Fruit fly (Drosophila melanogaster) whole organism, embryonic: ENCODE results near the gene Ing3.
A peak's percentile ranks its signal among the peaks of the same experiment; 100 is the strongest.

ENCODE experiments used
- B-H1 ChIP-seq: fragments of 200-800 bp; sonication (Bioruptor generic); IDR thresholded peaks from 3 replicates; pipeline ENCODE4 v1.3.6; 2022; ENCODE audit warnings: missing biosample characterization, missing genetic modification characterization
- Blimp-1 ChIP-seq: fragments of 200-800 bp; sonication (Bioruptor generic); optimal IDR thresholded peaks from 3 replicates; lab custom pipeline; 2018; ENCODE audit warnings: missing biosample characterization, missing genetic modification characterization, mild to moderate bottlenecking, moderate library complexity, missing genetic modification reagents
- CG10274 ChIP-seq: fragments of 200-800 bp; sonication (Bioruptor generic); optimal IDR thresholded peaks from 3 replicates; lab custom pipeline; 2017; ENCODE audit warnings: missing biosample characterization, mild to moderate bottlenecking, missing genetic modification characterization
- CG10431 ChIP-seq: fragments of 200-800 bp; sonication (Bioruptor generic); optimal IDR thresholded peaks from 3 replicates; lab custom pipeline; 2018; ENCODE audit warnings: missing biosample characterization, mild to moderate bottlenecking, missing genetic modification characterization
- CG11093 ChIP-seq: fragments of 200-800 bp; sonication (Bioruptor generic); IDR thresholded peaks from 3 replicates; pipeline ENCODE4 v1.3.6; 2022; ENCODE audit warnings: missing biosample characterization, missing genetic modification characterization
- CG12744 ChIP-seq: fragments of 200-800 bp; sonication (Bioruptor generic); optimal IDR thresholded peaks from 2 replicates; lab custom pipeline; 2016; ENCODE audit warnings: missing biosample characterization, missing genetic modification characterization
- CG13123 ChIP-seq: fragments of 200-800 bp; sonication (Bioruptor generic); optimal IDR thresholded peaks from 2 replicates; lab custom pipeline; 2016; ENCODE audit warnings: missing biosample characterization, missing genetic modification characterization
- CG15269 ChIP-seq: fragments of 200-800 bp; sonication (Bioruptor generic); optimal IDR thresholded peaks from 2 replicates; lab custom pipeline; 2018; ENCODE audit warnings: missing biosample characterization, mild to moderate bottlenecking, missing genetic modification characterization, moderate library complexity
- CG15479 ChIP-seq: fragments of 200-800 bp; sonication (Bioruptor generic); optimal IDR thresholded peaks from 3 replicates; lab custom pipeline; 2019; ENCODE audit warnings: missing biosample characterization, mild to moderate bottlenecking, missing genetic modification characterization, moderate library complexity
- CG16813 ChIP-seq: fragments of 200-800 bp; sonication (Bioruptor generic); IDR thresholded peaks from 3 replicates; pipeline ENCODE4 v1.3.6; 2022; ENCODE audit warnings: missing biosample characterization, missing genetic modification characterization; ENCODE audit not compliant: partially characterized antibody
- CG17186 ChIP-seq: fragments of 200-800 bp; sonication (Bioruptor generic); optimal IDR thresholded peaks from 3 replicates; lab custom pipeline; 2017; ENCODE audit warnings: missing biosample characterization, missing genetic modification reagents, missing genetic modification characterization
- CG17328 ChIP-seq: fragments of 200-800 bp; sonication (Bioruptor generic); IDR thresholded peaks from 2 replicates; pipeline ENCODE4 v1.3.6; 2022; ENCODE audit warnings: missing biosample characterization, missing genetic modification characterization
- CG2889 ChIP-seq: fragments of 200-800 bp; sonication (Bioruptor generic); IDR thresholded peaks from 3 replicates; pipeline ENCODE4 v1.3.6; 2022; ENCODE audit warnings: missing biosample characterization, missing genetic modification characterization
- CG4328 ChIP-seq: fragments of 200-800 bp; sonication (Bioruptor generic); optimal IDR thresholded peaks from 3 replicates; lab custom pipeline; 2017; ENCODE audit warnings: missing biosample characterization, missing genetic modification reagents, missing genetic modification characterization
- CG5180 ChIP-seq: fragments of 200-800 bp; sonication (Bioruptor generic); optimal IDR thresholded peaks from 3 replicates; lab custom pipeline; 2017; ENCODE audit warnings: missing biosample characterization, missing genetic modification characterization, mild to moderate bottlenecking, moderate library complexity, missing genetic modification reagents
- CG8765 ChIP-seq: fragments of 200-800 bp; sonication (Bioruptor generic); IDR thresholded peaks from 2 replicates; pipeline ENCODE4 v1.3.6; 2022; ENCODE audit warnings: missing biosample characterization, missing genetic modification characterization
- CoRest ChIP-seq: fragments of 200-800 bp; sonication (Bioruptor generic); optimal IDR thresholded peaks from 3 replicates; lab custom pipeline; 2018; ENCODE audit warnings: missing biosample characterization, mild to moderate bottlenecking, missing genetic modification characterization, moderate library complexity
- Elba2 ChIP-seq: fragments of 200-800 bp; sonication (Bioruptor generic); optimal IDR thresholded peaks from 3 replicates; lab custom pipeline; 2016; ENCODE audit warnings: missing biosample characterization, missing genetic modification characterization
- H15 ChIP-seq: fragments of 200-800 bp; sonication (Bioruptor generic); IDR thresholded peaks from 3 replicates; pipeline ENCODE4 v1.3.6; 2022; ENCODE audit warnings: missing biosample characterization, missing genetic modification characterization
- Hr3 ChIP-seq: fragments of 200-800 bp; sonication (Bioruptor generic); optimal IDR thresholded peaks from 3 replicates; lab custom pipeline; 2016; ENCODE audit warnings: missing biosample characterization, missing genetic modification characterization
- Hr78 ChIP-seq, 2 experiments: fragments of 200-800 bp in 1 of 2; fragments of >200 bp in 1 of 2; sonication (Bioruptor generic) in 1 of 2; optimal IDR thresholded peaks; 2 replicates each; lab custom pipeline; 2017 to 2019; ENCODE audit warnings: missing biosample characterization in 2 of 2, missing genetic modification characterization in 2 of 2, mild to moderate bottlenecking in 1 of 2, moderate library complexity in 1 of 2
- Kr ChIP-seq: fragments of 200-800 bp; sonication (Bioruptor generic); optimal IDR thresholded peaks from 2 replicates; lab custom pipeline; 2017; ENCODE audit warnings: missing biosample characterization, mild to moderate bottlenecking, missing genetic modification characterization
- Max ChIP-seq: fragments of 200-800 bp; sonication (Bioruptor generic); optimal IDR thresholded peaks from 2 replicates; lab custom pipeline; 2016; ENCODE audit warnings: missing biosample characterization, mild to moderate bottlenecking, missing genetic modification characterization
- Med ChIP-seq: fragments of 200-800 bp; sonication (Bioruptor generic); peaks from one replicate; lab custom pipeline; 2016; ENCODE audit warnings: missing biosample characterization, missing genetic modification characterization, mild to moderate bottlenecking, inconsistent platforms, moderate library complexity
- NFAT ChIP-seq: fragments of 200-800 bp; sonication (Bioruptor generic); IDR thresholded peaks from 2 replicates; pipeline ENCODE4 v1.3.6; 2022; ENCODE audit warnings: missing biosample characterization, missing genetic modification characterization
- Nf-YA ChIP-seq: fragments of 200-800 bp; sonication (Bioruptor generic); IDR thresholded peaks from 2 replicates; pipeline ENCODE4 v1.3.6; 2022; ENCODE audit warnings: missing biosample characterization, missing genetic modification characterization
- PHDP ChIP-seq: fragments of 200-800 bp; sonication (Bioruptor generic); optimal IDR thresholded peaks from 3 replicates; lab custom pipeline; 2018; ENCODE audit warnings: missing biosample characterization, mild to moderate bottlenecking, missing genetic modification characterization, moderate library complexity
- TFAM ChIP-seq: fragments of 200-800 bp; sonication (Bioruptor generic); optimal IDR thresholded peaks from 2 replicates; lab custom pipeline; 2017; ENCODE audit warnings: missing biosample characterization, missing genetic modification characterization, inconsistent platforms
- Trl ChIP-seq, 3 experiments: fragments of >200 bp in 2 of 3; fragments of 200-800 bp in 1 of 3; sonication (Bioruptor generic) in 1 of 3; optimal IDR thresholded peaks; 2 replicates in 1 of 3; 3 replicates in 2 of 3; lab custom pipeline; 2016 to 2017; ENCODE audit warnings: missing biosample characterization in 1 of 3, missing genetic modification characterization in 1 of 3
- abd-A ChIP-seq: fragments of 200-800 bp; sonication (Bioruptor generic); optimal IDR thresholded peaks from 3 replicates; lab custom pipeline; 2019; ENCODE audit warnings: missing biosample characterization, mild to moderate bottlenecking, missing genetic modification characterization, moderate library complexity
- cg ChIP-seq: fragments of 200-800 bp; sonication (Bioruptor generic); optimal IDR thresholded peaks from 3 replicates; lab custom pipeline; 2019; ENCODE audit warnings: missing biosample characterization, mild to moderate bottlenecking, missing genetic modification characterization, moderate library complexity
- crol ChIP-seq: fragments of 200-800 bp; sonication (Bioruptor generic); IDR thresholded peaks from 2 replicates; pipeline ENCODE4 v1.3.6; 2022; ENCODE audit warnings: missing biosample characterization, missing genetic modification characterization
- dpn ChIP-seq, 2 experiments: fragments of 200-800 bp; sonication (Bioruptor generic); optimal IDR thresholded peaks; 3 replicates each; lab custom pipeline; 2016; ENCODE audit warnings: missing biosample characterization in 2 of 2, missing genetic modification characterization in 2 of 2
- en ChIP-seq: fragments of 200-800 bp; sonication (Bioruptor generic); optimal IDR thresholded peaks from 2 replicates; lab custom pipeline; 2016; ENCODE audit warnings: missing biosample characterization, missing genetic modification characterization
- kah ChIP-seq: fragments of 200-800 bp; sonication (Bioruptor generic); optimal IDR thresholded peaks from 2 replicates; lab custom pipeline; 2018; ENCODE audit warnings: missing biosample characterization, mild to moderate bottlenecking, missing genetic modification characterization
- kni ChIP-seq: fragments of 200-800 bp; sonication (Bioruptor generic); optimal IDR thresholded peaks from 3 replicates; lab custom pipeline; 2017; ENCODE audit warnings: mild to moderate bottlenecking, missing biosample characterization, missing genetic modification reagents, missing genetic modification characterization
- lola ChIP-seq, 3 experiments: fragments of >200 bp in 2 of 3; fragments of 200-800 bp in 1 of 3; sonication (Bioruptor generic) in 1 of 3; optimal IDR thresholded peaks; 2 replicates each; lab custom pipeline; 2017 to 2019; ENCODE audit warnings: missing biosample characterization in 3 of 3, missing genetic modification characterization in 3 of 3, mild to moderate bottlenecking in 1 of 3, moderate library complexity in 1 of 3
- nom ChIP-seq: fragments of 200-800 bp; sonication (Bioruptor generic); optimal IDR thresholded peaks from 2 replicates; lab custom pipeline; 2017; ENCODE audit warnings: missing biosample characterization, missing genetic modification characterization, mild to moderate bottlenecking, moderate library complexity, missing genetic modification reagents
- org-1 ChIP-seq: fragments of 200-800 bp; sonication (Bioruptor generic); optimal IDR thresholded peaks from 2 replicates; lab custom pipeline; 2017; ENCODE audit warnings: missing biosample characterization, missing genetic modification characterization
- sens ChIP-seq: fragments of 200-800 bp; sonication (Bioruptor generic); peaks from one replicate; lab custom pipeline; 2016; ENCODE audit warnings: missing biosample characterization, missing genetic modification characterization
- sr ChIP-seq: fragments of 200-800 bp; sonication (Bioruptor generic); IDR thresholded peaks from 3 replicates; pipeline ENCODE4 v1.3.6; 2022; ENCODE audit warnings: missing biosample characterization, missing genetic modification characterization
- tin ChIP-seq: fragments of 200-800 bp; sonication (Bioruptor generic); optimal IDR thresholded peaks from 3 replicates; lab custom pipeline; 2016; ENCODE audit warnings: missing biosample characterization, missing genetic modification characterization
- zfh2 ChIP-seq: fragments of 200-800 bp; sonication (Bioruptor generic); optimal IDR thresholded peaks from 2 replicates; lab custom pipeline; 2016; ENCODE audit warnings: missing biosample characterization, missing genetic modification characterization

Ing3 gene

dm6 chrX:18672900-18673529 is 20.1 kb upstream of the Ing3 start:
- TF ChIP-seq CG15269 (no peak), Max (GFP tag; lab: Kevin White, UChicago) (no peak), abd-A (tag; lab: Kevin White, UChicago) (peak; percentile 37), Kr (GFP tag; lab: Kevin White, UChicago) (no peak), Med (no peak), cg (GFP tag; lab: Kevin White, UChicago) (peak; percentile 30), CG8765 (GFP tag; lab: Robert Waterston, UW) (no peak), CG5180 (GFP tag; lab: Kevin White, UChicago) (peak; percentile 50), Hr78 (GFP tag; optimal IDR thresholded peaks at IDR 0.05; lab: Kevin White, UChicago) (peak in 1 of 2 experiments; percentile 21), org-1 (GFP tag; lab: Kevin White, UChicago) (no peak), kni (peak; percentile 17), Trl (optimal IDR thresholded peaks at IDR 0.05; lab: Kevin White, UChicago) (no peak), Trl (GFP tag; optimal IDR thresholded peaks at IDR 0.05; lab: Kevin White, UChicago) (no peak), sens (GFP tag; lab: Kevin White, UChicago) (peak; percentile 19), CG16813 (GFP tag; lab: Robert Waterston, UW) (no peak), lola (GFP tag; optimal IDR thresholded peaks at IDR 0.05; lab: Kevin White, UChicago) (no peak), Blimp-1 (GFP tag; lab: Kevin White, UChicago) (peak; percentile 92), zfh2 (GFP tag; lab: Kevin White, UChicago) (no peak), PHDP (tag; lab: Kevin White, UChicago) (no peak)

dm6 chrX:18671545-18672174 is 18.8 kb upstream of the Ing3 start:
- TF ChIP-seq crol (GFP tag; lab: Robert Waterston, UW) (peak; percentile 52; the same call in 1 of the 2 replicates), sr (GFP tag; lab: Robert Waterston, UW) (0 out of 3 replicates have a peak, but pooled peaks have one; percentile 5), dpn (GFP tag; optimal IDR thresholded peaks at IDR 0.05; lab: Kevin White, UChicago) (no peak)

- TF ChIP-seq Hr3 (GFP tag; lab: Kevin White, UChicago), result no peak
- TF ChIP-seq Med, result peak; percentile 32
- no peak for TF ChIP-seq CG2889 (GFP tag; lab: Robert Waterston, UW)
- no peak for TF ChIP-seq CG15479
- TF ChIP-seq sens (GFP tag; lab: Kevin White, UChicago), result peak; percentile 67
- TF ChIP-seq B-H1 (GFP tag; lab: Robert Waterston, UW), result no peak
- TF ChIP-seq CG11093, result peak; percentile 23; the same call in 1 of the 3 replicates
- TF ChIP-seq CG12744 (GFP tag; lab: Kevin White, UChicago), result no peak
- TF ChIP-seq Trl (optimal IDR thresholded peaks at IDR 0.05; lab: Kevin White, UChicago), result no peak
- TF ChIP-seq Trl (GFP tag; optimal IDR thresholded peaks at IDR 0.05; lab: Kevin White, UChicago), result no peak
- no peak for TF ChIP-seq kah (GFP tag; lab: Kevin White, UChicago)
- TF ChIP-seq CoRest (tag; lab: Kevin White, UChicago), result peak; percentile 59
- TF ChIP-seq CG17186 (GFP tag; lab: Kevin White, UChicago), result no peak
- no peak for TF ChIP-seq CG4328 (GFP tag; lab: Kevin White, UChicago)
- no peak for TF ChIP-seq crol (GFP tag; lab: Robert Waterston, UW)
- TF ChIP-seq CG10431 (GFP tag; lab: Kevin White, UChicago), result no peak
- TF ChIP-seq CG17328, result no peak
- no peak for TF ChIP-seq TFAM (GFP tag; lab: Kevin White, UChicago)
- no peak for TF ChIP-seq Elba2
- no peak for TF ChIP-seq NFAT
- no peak for TF ChIP-seq Nf-YA (GFP tag; lab: Robert Waterston, UW)
- no peak for TF ChIP-seq CG13123
- TF ChIP-seq tin (GFP tag; lab: Kevin White, UChicago), result no peak
- no peak for TF ChIP-seq CG10274 (GFP tag; lab: Kevin White, UChicago)
- no peak for TF ChIP-seq en
- TF ChIP-seq nom (GFP tag; lab: Kevin White, UChicago), result no peak
- no peak for TF ChIP-seq H15 (GFP tag; lab: Robert Waterston, UW)
Measured at dm6 chrX:18669811-18670477, 17.1 kb upstream of the Ing3 start.
